Worm (Caenorhabditis elegans): ENCODE results near the gene C31B8.7.

DNA sequence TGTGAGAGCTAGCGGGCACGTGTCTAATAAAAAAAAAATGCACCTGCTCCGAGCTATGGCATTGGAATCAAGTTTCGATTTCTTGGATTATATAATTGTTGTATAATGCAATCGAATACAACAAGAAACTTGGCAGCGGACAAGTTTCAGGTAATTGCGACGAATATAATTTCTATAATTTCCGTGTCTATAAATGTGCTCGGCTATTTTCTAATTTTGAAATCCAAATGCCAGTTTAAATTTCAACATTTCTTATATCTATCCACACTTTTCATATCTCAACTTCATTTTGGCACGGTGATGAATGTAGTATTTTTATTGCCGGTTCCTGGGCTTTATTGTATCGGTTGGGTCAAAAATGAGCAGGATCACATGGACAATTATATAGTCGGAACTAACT lies 26.6 kb upstream of the C31B8.7 start, which contains the start of gene C31B8.16:
- no peak for TF ChIP-seq ztf-4 (tag; optimal IDR thresholded peaks at IDR 0.05)
- no peak for TF ChIP-seq nhr-12 (tag; optimal IDR thresholded peaks at IDR 0.05)
- TF ChIP-seq mdl-1 (tag; optimal IDR thresholded peaks at IDR 0.05): no peak
- TF ChIP-seq aly-2 (tag; optimal IDR thresholded peaks at IDR 0.05): no peak
- TF ChIP-seq alr-1 (tag; optimal IDR thresholded peaks at IDR 0.05; ENCODE audit: borderline replicate concordance): no peak
- TF ChIP-seq vab-15 (tag; optimal IDR thresholded peaks at IDR 0.05): no peak
- no peak for TF ChIP-seq skn-1 (tag; optimal IDR thresholded peaks at IDR 0.05)
- no peak for TF ChIP-seq unc-130 (tag; optimal IDR thresholded peaks at IDR 0.05)

Measured in whole organism, L1 larva.